Fruit fly (Drosophila melanogaster): ENCODE results near the gene CG4199.
A peak's percentile ranks its signal among the peaks of the same experiment; 100 is the strongest.

dm6 chrX:2107782-2108409 is 34.6 kb upstream of the CG4199 start:
- TF ChIP-seq CG7045 (GFP tag; optimal IDR thresholded peaks at IDR 0.05) (peak; percentile 79), cic (GFP tag; optimal IDR thresholded peaks at IDR 0.05) (peak; percentile 93), pad (GFP tag; optimal IDR thresholded peaks at IDR 0.05) (peak; percentile 74), tj (GFP tag; optimal IDR thresholded peaks at IDR 0.05) (peak; percentile 68), Crg-1 (GFP tag; optimal IDR thresholded peaks at IDR 0.05) (peak; percentile 72), CG12768 (GFP tag; optimal IDR thresholded peaks at IDR 0.05) (peak; percentile 86), Mnt (GFP tag; optimal IDR thresholded peaks at IDR 0.05) (peak; percentile 77), kay (GFP tag; ENCODE audit: borderline replicate concordance) (no peak), cnc (optimal IDR thresholded peaks at IDR 0.05) (no peak), CG33017 (tag; optimal IDR thresholded peaks at IDR 0.05) (peak; percentile 87), CG14711 (tag; optimal IDR thresholded peaks at IDR 0.05) (peak; percentile 87), toe (GFP tag; optimal IDR thresholded peaks at IDR 0.05) (peak; percentile 72), ovo (GFP tag; optimal IDR thresholded peaks at IDR 0.05) (peak; percentile 85)

All from whole organism, adult.